Fruit fly (Drosophila melanogaster): ENCODE results near the gene PTPMT1.
A peak's percentile ranks its signal among the peaks of the same experiment; 100 is the strongest.

The PTPMT1 gene

dm6 chr3R:23783961-23784360 lies 25.8 kb downstream of the PTPMT1 start (continued):
- TF ChIP-seq HmgD (GFP tag; optimal IDR thresholded peaks at IDR 0.05) (no peak), PHDP (tag; optimal IDR thresholded peaks at IDR 0.05) (peak; percentile 83), zf30C (GFP tag; optimal IDR thresholded peaks at IDR 0.05) (no peak), onecut (GFP tag; IDR thresholded peaks at IDR 0.05) (peak; percentile 49), CG31388 (GFP tag; optimal IDR thresholded peaks at IDR 0.05) (no peak), CG3838 (GFP tag; optimal IDR thresholded peaks at IDR 0.05) (peak; percentile 35), CG4328 (GFP tag; optimal IDR thresholded peaks at IDR 0.05) (peak; percentile 35), otp (GFP tag; IDR thresholded peaks at IDR 0.05) (peak; percentile 72; the same call in 2 of the 3 replicates), CG10431 (GFP tag; optimal IDR thresholded peaks at IDR 0.05) (peak; percentile 66), ind (GFP tag; optimal IDR thresholded peaks at IDR 0.05) (peak; percentile 66), CG12299 (tag; optimal IDR thresholded peaks at IDR 0.05) (peak; percentile 11), cg (GFP tag; optimal IDR thresholded peaks at IDR 0.05) (no peak), ssp (GFP tag; IDR thresholded peaks at IDR 0.05) (0 out of 2 replicates have a peak, but pooled peaks have one; percentile 26), zen (tag; optimal IDR thresholded peaks at IDR 0.05) (peak; percentile 60), exex (tag; optimal IDR thresholded peaks at IDR 0.05) (no peak), Dbx (GFP tag; IDR thresholded peaks at IDR 0.05) (no peak), kni (GFP tag; optimal IDR thresholded peaks at IDR 0.05) (no peak), Jarid2 (GFP tag; optimal IDR thresholded peaks at IDR 0.05) (peak; percentile 34), tin (GFP tag; optimal IDR thresholded peaks at IDR 0.05) (peak; percentile 62), mirr (GFP tag; optimal IDR thresholded peaks at IDR 0.05) (no peak), CG31224 (GFP tag; IDR thresholded peaks at IDR 0.05) (0 out of 2 replicates have a peak, but pooled peaks have one; percentile 16), ro (GFP tag; IDR thresholded peaks at IDR 0.05) (peak; percentile 32; the same call in 1 of the 2 replicates), gem (tag; optimal IDR thresholded peaks at IDR 0.05) (peak; percentile 91), CG9609 (GFP tag; optimal IDR thresholded peaks at IDR 0.05) (peak; percentile 36), YL-1 (GFP tag; optimal IDR thresholded peaks at IDR 0.05) (no peak), gt (GFP tag; IDR thresholded peaks at IDR 0.05) (no peak), CG6272 (GFP tag; IDR thresholded peaks at IDR 0.05) (0 out of 2 replicates have a peak, but pooled peaks have one; percentile 33), unpg (GFP tag; optimal IDR thresholded peaks at IDR 0.05) (peak; percentile 86), Vsx1 (GFP tag; optimal IDR thresholded peaks at IDR 0.05) (peak; percentile 79), BEAF-32 (GFP tag; optimal IDR thresholded peaks at IDR 0.05) (no peak), CG10209 (GFP tag; optimal IDR thresholded peaks at IDR 0.05) (peak; percentile 76), CG10321 (GFP tag; IDR thresholded peaks at IDR 0.05) (no peak), gcm (GFP tag; optimal IDR thresholded peaks at IDR 0.05) (peak; percentile 66), slbo (GFP tag; IDR thresholded peaks at IDR 0.05) (peak; percentile 62), tap (tag; optimal IDR thresholded peaks at IDR 0.05) (peak; percentile 45), eve (GFP tag; optimal IDR thresholded peaks at IDR 0.05) (no peak), peb (GFP tag; IDR thresholded peaks at IDR 0.05) (peak; percentile 63), CG18011 (GFP tag; optimal IDR thresholded peaks at IDR 0.05) (peak; percentile 16), CG31365 (tag; optimal IDR thresholded peaks at IDR 0.05) (no peak), Atf3 (GFP tag; optimal IDR thresholded peaks at IDR 0.05) (peak; percentile 43), cad (GFP tag; optimal IDR thresholded peaks at IDR 0.05) (no peak), Doc2 (GFP tag; IDR thresholded peaks at IDR 0.05) (0 out of 2 replicates have a peak, but pooled peaks have one; percentile 5), Doc3 (GFP tag; IDR thresholded peaks at IDR 0.05; ENCODE audit: partially characterized antibody) (no peak), salm (tag; optimal IDR thresholded peaks at IDR 0.05) (peak; percentile 55), CG11093 (GFP tag; IDR thresholded peaks at IDR 0.05) (peak; percentile 65; the same call in 2 of the 3 replicates), CG7786 (GFP tag; optimal IDR thresholded peaks at IDR 0.05) (peak; percentile 48), Atf6 (GFP tag; IDR thresholded peaks at IDR 0.05) (peak; percentile 60; the same call in 1 of the 2 replicates), Bgb (GFP tag; IDR thresholded peaks at IDR 0.05; ENCODE audit: partially characterized antibody) (no peak), pros (GFP tag; optimal IDR thresholded peaks at IDR 0.05) (no peak), NC2α (GFP tag; optimal IDR thresholded peaks at IDR 0.05) (no peak), CG1647 (GFP tag; optimal IDR thresholded peaks at IDR 0.05) (peak; percentile 48)
